Fruit fly (Drosophila melanogaster) whole organism, embryonic: Measurements from ENCODE around the gene brm.

Experiments used
- Abd-B ChIP-seq: fragments of 200-800 bp; sonication (Bioruptor generic); optimal IDR thresholded peaks from 2 replicates; lab custom pipeline; 2018; ENCODE audit warnings: missing biosample characterization, mild to moderate bottlenecking, missing genetic modification characterization, moderate library complexity
- Atf-2 ChIP-seq: fragments of 200-800 bp; sonication (Bioruptor generic); optimal IDR thresholded peaks from 2 replicates; lab custom pipeline; 2016; ENCODE audit warnings: missing biosample characterization, missing genetic modification characterization
- Awh ChIP-seq: fragments of 200-800 bp; sonication (Bioruptor generic); IDR thresholded peaks from 2 replicates; pipeline ENCODE4, ENCODE4 v1.3.6; 2022; ENCODE audit warnings: missing biosample characterization, missing genetic modification characterization
- CG10147 ChIP-seq: fragments of 200-800 bp; sonication (Bioruptor generic); optimal IDR thresholded peaks from 2 replicates; lab custom pipeline; 2019; ENCODE audit warnings: missing biosample characterization, mild to moderate bottlenecking, missing genetic modification characterization, moderate library complexity
- CG10209 ChIP-seq: fragments of 200-800 bp; sonication (Bioruptor generic); optimal IDR thresholded peaks from 3 replicates; lab custom pipeline; 2017; ENCODE audit warnings: missing biosample characterization, mild to moderate bottlenecking, missing genetic modification characterization, missing genetic modification reagents
- CG10565 ChIP-seq: fragments of 200-800 bp; sonication (Bioruptor generic); optimal IDR thresholded peaks from 3 replicates; lab custom pipeline; 2016; ENCODE audit warnings: missing biosample characterization, mild to moderate bottlenecking, missing genetic modification characterization
- CG10979 ChIP-seq: fragments of 200-800 bp; sonication (Bioruptor generic); optimal IDR thresholded peaks from 2 replicates; lab custom pipeline; 2018; ENCODE audit warnings: missing biosample characterization, mild to moderate bottlenecking, missing genetic modification characterization, moderate library complexity
- CG11723 ChIP-seq: fragments of 200-800 bp; sonication (Bioruptor generic); optimal IDR thresholded peaks from 2 replicates; lab custom pipeline; 2017; ENCODE audit warnings: missing biosample characterization, mild to moderate bottlenecking, missing genetic modification characterization
- CG12071 ChIP-seq: fragments of 200-800 bp; sonication (Bioruptor generic); optimal IDR thresholded peaks from 3 replicates; lab custom pipeline; 2018; ENCODE audit warnings: missing biosample characterization, mild to moderate bottlenecking, missing genetic modification characterization
- CG12236 ChIP-seq: fragments of 200-800 bp; sonication (Bioruptor generic); optimal IDR thresholded peaks from 2 replicates; lab custom pipeline; 2016; ENCODE audit warnings: missing biosample characterization, missing genetic modification characterization
- CG12391 ChIP-seq: fragments of 200-800 bp; sonication (Bioruptor generic); optimal IDR thresholded peaks from 3 replicates; lab custom pipeline; 2018; ENCODE audit warnings: missing biosample characterization, mild to moderate bottlenecking, missing genetic modification characterization, moderate library complexity
- CG15601 ChIP-seq: fragments of 200-800 bp; sonication (Bioruptor generic); optimal IDR thresholded peaks from 3 replicates; lab custom pipeline; 2019; ENCODE audit warnings: missing biosample characterization, mild to moderate bottlenecking, missing genetic modification characterization, moderate library complexity
- CG1647 ChIP-seq: fragments of 200-800 bp; sonication (Bioruptor generic); optimal IDR thresholded peaks from 3 replicates; lab custom pipeline; 2016; ENCODE audit warnings: missing biosample characterization, missing genetic modification characterization
- CG18011 ChIP-seq: fragments of 200-800 bp; sonication (Bioruptor generic); optimal IDR thresholded peaks from 2 replicates; lab custom pipeline; 2017; ENCODE audit warnings: missing biosample characterization, missing genetic modification characterization, mild to moderate bottlenecking, moderate library complexity, missing genotype
- CG32532 ChIP-seq: fragments of 200-800 bp; sonication (Bioruptor generic); IDR thresholded peaks from 2 replicates; pipeline ENCODE4 v1.3.6; 2022; ENCODE audit warnings: missing biosample characterization, missing genetic modification characterization
- CG33557 ChIP-seq: fragments of 200-800 bp; sonication (Bioruptor generic); optimal IDR thresholded peaks from 2 replicates; lab custom pipeline; 2019; ENCODE audit warnings: missing biosample characterization, mild to moderate bottlenecking, missing genetic modification characterization, moderate library complexity
- CG4328 ChIP-seq: fragments of 200-800 bp; sonication (Bioruptor generic); optimal IDR thresholded peaks from 3 replicates; lab custom pipeline; 2017; ENCODE audit warnings: missing biosample characterization, missing genetic modification reagents, missing genetic modification characterization
- CG4424 ChIP-seq: fragments of 200-800 bp; sonication (Bioruptor generic); optimal IDR thresholded peaks from 3 replicates; lab custom pipeline; 2016; ENCODE audit warnings: missing biosample characterization, missing genetic modification characterization
- CG5953 ChIP-seq: fragments of 200-800 bp; sonication (Bioruptor generic); IDR thresholded peaks from 2 replicates; pipeline ENCODE4 v1.3.6; 2022; ENCODE audit warnings: missing biosample characterization, missing genetic modification characterization
- CG6791 ChIP-seq: fragments of 200-800 bp; sonication (Bioruptor generic); IDR thresholded peaks from 3 replicates; pipeline ENCODE4 v1.3.6; 2022; ENCODE audit warnings: missing biosample characterization, missing genetic modification characterization; ENCODE audit not compliant: partially characterized antibody
- CG6854 ChIP-seq: fragments of 200-800 bp; sonication (Bioruptor generic); optimal IDR thresholded peaks from 3 replicates; lab custom pipeline; 2017; ENCODE audit warnings: missing biosample characterization, mild to moderate bottlenecking, missing genetic modification characterization
- CG7786 ChIP-seq: fragments of 200-800 bp; sonication (Bioruptor generic); optimal IDR thresholded peaks from 2 replicates; lab custom pipeline; 2016; ENCODE audit warnings: missing biosample characterization, missing genetic modification characterization
- CG8281 ChIP-seq: fragments of 200-800 bp; sonication (Bioruptor generic); optimal IDR thresholded peaks from 2 replicates; lab custom pipeline; 2018; ENCODE audit warnings: missing biosample characterization, mild to moderate bottlenecking, missing genetic modification characterization, moderate library complexity
- CkIIα-i1 ChIP-seq: fragments of 200-800 bp; sonication (Bioruptor generic); IDR thresholded peaks from 2 replicates; pipeline ENCODE4 v1.3.6; 2022; ENCODE audit warnings: missing biosample characterization, missing genetic modification characterization
- Dll ChIP-seq: fragments of 200-800 bp; sonication (Bioruptor generic); IDR thresholded peaks from 4 replicates; pipeline ENCODE4 v1.3.6; 2022; ENCODE audit warnings: missing biosample characterization, missing genetic modification characterization; ENCODE audit not compliant: partially characterized antibody
- Ets65A ChIP-seq: fragments of 200-800 bp; sonication (Bioruptor generic); peaks from one replicate; lab custom pipeline; 2016; ENCODE audit warnings: missing biosample characterization, missing genetic modification characterization
- Fer2 ChIP-seq: fragments of 200-800 bp; sonication (Bioruptor generic); optimal IDR thresholded peaks from 2 replicates; lab custom pipeline; 2018; ENCODE audit warnings: missing biosample characterization, mild to moderate bottlenecking, missing genetic modification characterization, moderate library complexity
- HLH54F ChIP-seq: fragments of 200-800 bp; sonication (Bioruptor generic); optimal IDR thresholded peaks from 3 replicates; lab custom pipeline; 2016; ENCODE audit warnings: missing biosample characterization, missing genetic modification characterization
- PHDP ChIP-seq: fragments of 200-800 bp; sonication (Bioruptor generic); optimal IDR thresholded peaks from 3 replicates; lab custom pipeline; 2018; ENCODE audit warnings: missing biosample characterization, mild to moderate bottlenecking, missing genetic modification characterization, moderate library complexity
- Sry-β ChIP-seq: fragments of 200-800 bp; sonication (Bioruptor generic); optimal IDR thresholded peaks from 2 replicates; lab custom pipeline; 2018; ENCODE audit warnings: missing biosample characterization, mild to moderate bottlenecking, missing genetic modification characterization, moderate library complexity
- Trl ChIP-seq, 3 experiments: fragments of >200 bp in 2 of 3; fragments of 200-800 bp in 1 of 3; sonication (Bioruptor generic) in 1 of 3; optimal IDR thresholded peaks; 2 replicates in 1 of 3; 3 replicates in 2 of 3; lab custom pipeline; 2016 to 2017; ENCODE audit warnings: missing biosample characterization in 1 of 3, missing genetic modification characterization in 1 of 3
- Usf ChIP-seq: fragments of 200-800 bp; sonication (Bioruptor generic); optimal IDR thresholded peaks from 2 replicates; lab custom pipeline; 2017; ENCODE audit warnings: missing genotype, missing biosample characterization, missing genetic modification characterization
- bcd ChIP-seq: fragments of 200-800 bp; sonication (Bioruptor generic); optimal IDR thresholded peaks from 2 replicates; lab custom pipeline; 2017; ENCODE audit warnings: missing biosample characterization, mild to moderate bottlenecking, missing genetic modification characterization
- chif ChIP-seq, 2 experiments: fragments of 200-800 bp; sonication (Bioruptor generic); optimal IDR thresholded peaks; 3 replicates each; lab custom pipeline; 2016; ENCODE audit warnings: missing biosample characterization in 2 of 2, missing genetic modification characterization in 2 of 2
- croc ChIP-seq: fragments of 200-800 bp; sonication (Bioruptor generic); conservative IDR thresholded peaks from 3 replicates; pipeline ENCODE4 v1.3.6; 2022; ENCODE audit warnings: missing biosample characterization, missing genetic modification characterization
- crol ChIP-seq: fragments of 200-800 bp; sonication (Bioruptor generic); IDR thresholded peaks from 2 replicates; pipeline ENCODE4 v1.3.6; 2022; ENCODE audit warnings: missing biosample characterization, missing genetic modification characterization
- crp ChIP-seq, 2 experiments: fragments of 200-800 bp; sonication (Bioruptor generic); optimal IDR thresholded peaks; 2 replicates in 1 of 2; 3 replicates in 1 of 2; lab custom pipeline; 2017; ENCODE audit warnings: missing biosample characterization in 2 of 2, missing genetic modification characterization in 2 of 2, mild to moderate bottlenecking in 1 of 2, moderate library complexity in 1 of 2
- esg ChIP-seq: fragments of 200-800 bp; sonication (Bioruptor generic); conservative IDR thresholded peaks from 2 replicates; pipeline ENCODE4 v1.3.6; 2022; ENCODE audit warnings: missing biosample characterization, missing genetic modification characterization
- gfzf ChIP-seq: fragments of 200-800 bp; sonication (Bioruptor generic); optimal IDR thresholded peaks from 2 replicates; lab custom pipeline; 2016; ENCODE audit warnings: missing biosample characterization, mild to moderate bottlenecking, missing genetic modification characterization, moderate library complexity
- gsb ChIP-seq: fragments of 200-800 bp; sonication (Bioruptor generic); IDR thresholded peaks from 2 replicates; pipeline ENCODE4 v1.3.6; 2022; ENCODE audit warnings: missing biosample characterization, missing genetic modification characterization
- kay ChIP-seq: fragments of 200-800 bp; sonication (Bioruptor generic); optimal IDR thresholded peaks from 2 replicates; lab custom pipeline; 2016; ENCODE audit warnings: missing biosample characterization, missing genetic modification characterization
- p53 ChIP-seq: fragments of 200-800 bp; sonication (Bioruptor generic); optimal IDR thresholded peaks from 2 replicates; lab custom pipeline; 2016; ENCODE audit warnings: missing biosample characterization, missing genetic modification characterization
- prd ChIP-seq, 3 experiments: fragments of >200 bp in 2 of 3; fragments of 200-800 bp in 1 of 3; sonication (Bioruptor generic) in 1 of 3; optimal IDR thresholded peaks in 2 of 3; IDR thresholded peaks in 1 of 3; 2 replicates in 2 of 3; 3 replicates in 1 of 3; pipeline versions ENCODE4 v1.3.6 to Lab custom; 2017 to 2022; ENCODE audit warnings: missing biosample characterization in 1 of 3, missing genetic modification characterization in 1 of 3
- sc ChIP-seq, 3 experiments: fragments of >200 bp in 2 of 3; fragments of 200-800 bp in 1 of 3; sonication (Bioruptor generic) in 1 of 3; optimal IDR thresholded peaks; 2 replicates in 2 of 3; 3 replicates in 1 of 3; lab custom pipeline; 2017; ENCODE audit warnings: mild to moderate bottlenecking in 1 of 3, missing biosample characterization in 1 of 3, missing genetic modification characterization in 1 of 3, missing genetic modification reagents in 1 of 3
- slp2 ChIP-seq: fragments of 200-800 bp; sonication (Bioruptor generic); optimal IDR thresholded peaks from 2 replicates; lab custom pipeline; 2016; ENCODE audit warnings: missing biosample characterization, missing genetic modification characterization
- tin ChIP-seq: fragments of 200-800 bp; sonication (Bioruptor generic); optimal IDR thresholded peaks from 3 replicates; lab custom pipeline; 2016; ENCODE audit warnings: missing biosample characterization, missing genetic modification characterization
- tna ChIP-seq: fragments of 200-800 bp; sonication (Bioruptor generic); IDR thresholded peaks from 2 replicates; pipeline ENCODE4 v1.3.6; 2022; ENCODE audit warnings: missing biosample characterization, missing genetic modification characterization; ENCODE audit not compliant: partially characterized antibody

brm gene

dm6 chr3L:15982783-15983432, at the start of gene brm, which contains the start of gene Arl1 (continued):
- no peak for TF ChIP-seq Trl (optimal IDR thresholded peaks at IDR 0.05; lab: Kevin White, UChicago)
- TF ChIP-seq Trl (GFP tag; optimal IDR thresholded peaks at IDR 0.05; lab: Kevin White, UChicago): peak; percentile 85
- TF ChIP-seq CG6791 (GFP tag; lab: Robert Waterston, UW): 0 out of 3 replicates have a peak, but pooled peaks have one; percentile 19
- peak; percentile 98 for TF ChIP-seq CG10979 (tag; lab: Kevin White, UChicago)
- peak; percentile 99 for TF ChIP-seq kay (GFP tag; lab: Kevin White, UChicago)
- TF ChIP-seq croc (GFP tag; lab: Robert Waterston, UW): peak; percentile 99
- peak; percentile 97 for TF ChIP-seq CG11723 (GFP tag; lab: Kevin White, UChicago)
- peak; percentile 99 for TF ChIP-seq bcd (GFP tag; lab: Kevin White, UChicago)
- peak; percentile 98 for TF ChIP-seq tin (GFP tag; lab: Kevin White, UChicago)
- peak; percentile 4 for TF ChIP-seq CG12236
- peak; percentile 99 for TF ChIP-seq esg (GFP tag; lab: Robert Waterston, UW)
- peak; percentile 91 for TF ChIP-seq HLH54F (GFP tag; lab: Kevin White, UChicago)
- peak; percentile 99 for TF ChIP-seq CG12391 (tag; lab: Kevin White, UChicago)
- TF ChIP-seq p53 (GFP tag; lab: Kevin White, UChicago): peak; percentile 18
- peak; percentile 98 for TF ChIP-seq CG33557
- peak; percentile 99 for TF ChIP-seq Ets65A (GFP tag; lab: Kevin White, UChicago)
- peak; percentile 87 for TF ChIP-seq CG10565 (GFP tag; lab: Kevin White, UChicago)
- no peak for TF ChIP-seq tna (GFP tag; lab: Robert Waterston, UW)
- peak; percentile 59; the same call in 2 of the 4 replicates for TF ChIP-seq Dll
- peak; percentile 73 for TF ChIP-seq Atf-2 (GFP tag; lab: Kevin White, UChicago)
- TF ChIP-seq CG12071 (GFP tag; lab: Kevin White, UChicago): peak; percentile 82
- peak; percentile 99 for TF ChIP-seq CG32532 (GFP tag; lab: Robert Waterston, UW)
- TF ChIP-seq CG10209 (GFP tag; lab: Kevin White, UChicago): peak; percentile 98
- TF ChIP-seq gsb: peak; percentile 99
- TF ChIP-seq Fer2 (tag; lab: Kevin White, UChicago): peak; percentile 98
- TF ChIP-seq prd (optimal IDR thresholded peaks at IDR 0.05; lab: Kevin White, UChicago): no peak
- TF ChIP-seq prd (GFP tag; IDR thresholded peaks at IDR 0.05; lab: Robert Waterston, UW): peak; percentile 99
- TF ChIP-seq CG7786 (GFP tag; lab: Kevin White, UChicago): peak; percentile 86
- TF ChIP-seq Awh: peak; percentile 99
- TF ChIP-seq CG15601: peak; percentile 97
- TF ChIP-seq PHDP: peak; percentile 98
- no peak for TF ChIP-seq gfzf (GFP tag; lab: Kevin White, UChicago)
- TF ChIP-seq CG10147 (GFP tag; lab: Kevin White, UChicago): peak; percentile 99
- TF ChIP-seq CG5953: peak; percentile 97
- TF ChIP-seq CG4424 (GFP tag; lab: Kevin White, UChicago): peak; percentile 98
- peak; percentile 92 for TF ChIP-seq CG1647 (GFP tag; lab: Kevin White, UChicago)
- peak; percentile 98 for TF ChIP-seq Usf (GFP tag; lab: Kevin White, UChicago)
- peak; percentile 62 for TF ChIP-seq slp2
- TF ChIP-seq CG6854 (GFP tag; lab: Kevin White, UChicago): peak; percentile 94
- peak; percentile 99 for TF ChIP-seq CG4328
- peak; percentile 99 for TF ChIP-seq Abd-B
- TF ChIP-seq crol (GFP tag; lab: Robert Waterston, UW): peak; percentile 76
- peak; percentile 91 for TF ChIP-seq CG8281 (tag; lab: Kevin White, UChicago)
- TF ChIP-seq chif (GFP tag; optimal IDR thresholded peaks at IDR 0.05; lab: Kevin White, UChicago): peak; percentile 58 to 87
- no peak for TF ChIP-seq sc (optimal IDR thresholded peaks at IDR 0.05; lab: Kevin White, UChicago)
- peak; percentile 96 for TF ChIP-seq sc (GFP tag; optimal IDR thresholded peaks at IDR 0.05; lab: Kevin White, UChicago)
- TF ChIP-seq crp (GFP tag; optimal IDR thresholded peaks at IDR 0.05; lab: Kevin White, UChicago): peak in 1 of 2 experiments; percentile 76
- TF ChIP-seq Sry-β (GFP tag; lab: Kevin White, UChicago): peak; percentile 61
- TF ChIP-seq CG18011: peak; percentile 92
- peak; percentile 92 for TF ChIP-seq CkIIα-i1 (GFP tag; lab: Robert Waterston, UW)
